Worm (Caenorhabditis elegans) whole organism, L3 larva: Measurements from ENCODE around the gene Y39A3A.3.
"Not testable (repeated sequence)": the region's sequence is repeated elsewhere in the genome, so short reads cannot be mapped to it uniquely, and the experiment has no call there.

Source experiments
- R02D3.7 ChIP-seq: fragments of 150-350 bp; optimal IDR thresholded peaks from 2 replicates; lab custom pipeline; 2014; ENCODE audit warnings: missing biosample characterization, missing genetic modification characterization
- ZK546.5 ChIP-seq: sonication (generic microtip); optimal IDR thresholded peaks from 2 replicates; lab custom pipeline; 2017; ENCODE audit warnings: missing biosample characterization, missing genetic modification characterization
- aly-2 ChIP-seq: fragments of 150-350 bp; optimal IDR thresholded peaks from 2 replicates; lab custom pipeline; 2014; ENCODE audit warnings: missing biosample characterization, missing genetic modification characterization
- ama-1 ChIP-seq: fragments of 150-350 bp; optimal IDR thresholded peaks from 2 replicates; lab custom pipeline; 2018
- ceh-16 ChIP-seq: sonication (generic microtip); optimal IDR thresholded peaks from 2 replicates; lab custom pipeline; 2017; ENCODE audit warnings: missing biosample characterization, missing genetic modification characterization
- ceh-28 ChIP-seq: fragments of 150-350 bp; optimal IDR thresholded peaks from 2 replicates; lab custom pipeline; 2014; ENCODE audit warnings: missing biosample characterization, missing genetic modification reagents, missing genetic modification characterization
- ceh-82 ChIP-seq: fragments of 150-350 bp; optimal IDR thresholded peaks from 2 replicates; lab custom pipeline; 2014; ENCODE audit warnings: missing biosample characterization, missing genetic modification characterization
- daf-12 ChIP-seq: fragments of 150-350 bp; optimal IDR thresholded peaks from 2 replicates; lab custom pipeline; 2014; ENCODE audit warnings: missing biosample characterization, missing genetic modification reagents, missing genetic modification characterization
- egl-27 ChIP-seq: sonication (generic microtip); optimal IDR thresholded peaks from 4 replicates; lab custom pipeline; 2017; ENCODE audit warnings: missing biosample characterization, missing genetic modification reagents, missing genetic modification characterization
- egl-5 ChIP-seq: fragments of 150-350 bp; optimal IDR thresholded peaks from 2 replicates; lab custom pipeline; 2017; ENCODE audit warnings: missing biosample characterization, missing genetic modification reagents, missing genetic modification characterization, inconsistent platforms
- elt-2 ChIP-seq: sonication (generic microtip); optimal IDR thresholded peaks from 2 replicates; lab custom pipeline; 2016; ENCODE audit warnings: missing genetic modification reagents, mild to moderate bottlenecking, missing genetic modification characterization, missing compliant biosample characterization
- elt-3 ChIP-seq, 3 experiments: fragments of 150-350 bp in 1 of 3; sonication (generic microtip) in 2 of 3; optimal IDR thresholded peaks; 2 replicates in 2 of 3; 4 replicates in 1 of 3; lab custom pipeline; 2014 to 2017; ENCODE audit warnings: missing biosample characterization in 3 of 3, missing genetic modification characterization in 3 of 3
- eor-1 ChIP-seq, 2 experiments: fragments of 150-350 bp; optimal IDR thresholded peaks; 2 replicates each; lab custom pipeline; 2014 to 2018; ENCODE audit warnings: missing biosample characterization in 2 of 2, missing genetic modification characterization in 2 of 2
- fkh-2 ChIP-seq: fragments of 150-350 bp; optimal IDR thresholded peaks from 2 replicates; lab custom pipeline; 2014; ENCODE audit warnings: missing biosample characterization, missing genetic modification reagents, missing genetic modification characterization
- hmg-11 ChIP-seq: sonication (generic microtip); optimal IDR thresholded peaks from 2 replicates; lab custom pipeline; 2016; ENCODE audit warnings: missing genetic modification characterization, missing compliant biosample characterization
- lin-15B ChIP-seq: fragments of 150-350 bp; optimal IDR thresholded peaks from 2 replicates; lab custom pipeline; 2014; ENCODE audit warnings: missing biosample characterization, missing genetic modification characterization
- lin-39 ChIP-seq: fragments of 150-350 bp; optimal IDR thresholded peaks from 2 replicates; lab custom pipeline; 2018; ENCODE audit warnings: missing biosample characterization, missing genetic modification reagents, missing genetic modification characterization
- lsy-12 ChIP-seq: sonication (generic microtip); optimal IDR thresholded peaks from 2 replicates; lab custom pipeline; 2016; ENCODE audit warnings: mild to moderate bottlenecking, missing genetic modification characterization, missing compliant biosample characterization
- mml-1 ChIP-seq: fragments of 150-350 bp; sonication (generic microtip); optimal IDR thresholded peaks from 3 replicates; lab custom pipeline; 2014; ENCODE audit warnings: missing biosample characterization, missing genetic modification characterization
- nfya-1 ChIP-seq: sonication (generic microtip); optimal IDR thresholded peaks from 2 replicates; lab custom pipeline; 2017; ENCODE audit warnings: missing genetic modification characterization, mild to moderate bottlenecking, missing compliant biosample characterization, antibody characterized with exemption, moderate library complexity; ENCODE audit not compliant: insufficient read depth
- nhr-11 ChIP-seq: fragments of 150-350 bp; optimal IDR thresholded peaks from 2 replicates; lab custom pipeline; 2014; ENCODE audit warnings: missing biosample characterization, missing genetic modification characterization
- nhr-12 ChIP-seq: fragments of 150-350 bp; optimal IDR thresholded peaks from 2 replicates; lab custom pipeline; 2014; ENCODE audit warnings: missing biosample characterization, missing genetic modification characterization
- nhr-25 ChIP-seq: sonication (generic microtip); optimal IDR thresholded peaks from 2 replicates; lab custom pipeline; 2017; ENCODE audit warnings: missing biosample characterization, missing genetic modification characterization
- nhr-43 ChIP-seq: sonication (generic microtip); optimal IDR thresholded peaks from 2 replicates; lab custom pipeline; 2016; ENCODE audit warnings: mild to moderate bottlenecking, missing genetic modification characterization, missing compliant biosample characterization; ENCODE audit not compliant: poor library complexity, severe bottlenecking
- nhr-67 ChIP-seq: fragments of 150-350 bp; optimal IDR thresholded peaks from 2 replicates; lab custom pipeline; 2014; ENCODE audit warnings: missing biosample characterization, missing genetic modification characterization
- nhr-76 ChIP-seq: fragments of 150-350 bp; sonication (generic microtip); optimal IDR thresholded peaks from 5 replicates; lab custom pipeline; 2014; ENCODE audit warnings: missing biosample characterization, missing genetic modification characterization
- pha-4 ChIP-seq: fragments of 150-350 bp; optimal IDR thresholded peaks from 2 replicates; lab custom pipeline; 2014; ENCODE audit warnings: missing biosample characterization, missing genetic modification reagents, missing genetic modification characterization
- pqm-1 ChIP-seq: fragments of 150-350 bp; optimal IDR thresholded peaks from 2 replicates; lab custom pipeline; 2017; ENCODE audit warnings: missing biosample characterization, missing genetic modification characterization, inconsistent platforms
- sea-2 ChIP-seq: fragments of 150-350 bp; sonication (generic microtip); optimal IDR thresholded peaks from 4 replicates; lab custom pipeline; 2014; ENCODE audit warnings: missing biosample characterization, missing genetic modification reagents, missing genetic modification characterization
- skn-1 ChIP-seq: fragments of 150-350 bp; optimal IDR thresholded peaks from 2 replicates; lab custom pipeline; 2014; ENCODE audit warnings: missing biosample characterization, missing genetic modification characterization
- snpc-4 ChIP-seq: fragments of 150-350 bp; optimal IDR thresholded peaks from 2 replicates; lab custom pipeline; 2014; ENCODE audit warnings: missing biosample characterization, missing genetic modification characterization
- unc-39 ChIP-seq: sonication (generic microtip); optimal IDR thresholded peaks from 4 replicates; lab custom pipeline; 2017; ENCODE audit warnings: missing biosample characterization, missing genetic modification characterization
- ztf-4 ChIP-seq: fragments of 150-350 bp; optimal IDR thresholded peaks from 2 replicates; lab custom pipeline; 2014; ENCODE audit warnings: missing biosample characterization, missing genetic modification characterization

The Y39A3A.3 gene

ce11 chrIII:2089453-2089852 lies 21.3 kb upstream of the Y39A3A.3 start:
- no peak for TF ChIP-seq nhr-43 (tag; lab: Kevin White, UChicago)
- TF ChIP-seq nfya-1 (tag; lab: Kevin White, UChicago), result peak; percentile 57
- no peak for TF ChIP-seq nhr-67
- TF ChIP-seq pha-4, result peak; percentile 71
- peak; percentile 70 for TF ChIP-seq hmg-11 (tag; lab: Kevin White, UChicago)
- TF ChIP-seq nhr-76 (tag; lab: Kevin White, UChicago), result no peak
- TF ChIP-seq elt-2 (tag; lab: Kevin White, UChicago), result peak; percentile 44

DNA sequence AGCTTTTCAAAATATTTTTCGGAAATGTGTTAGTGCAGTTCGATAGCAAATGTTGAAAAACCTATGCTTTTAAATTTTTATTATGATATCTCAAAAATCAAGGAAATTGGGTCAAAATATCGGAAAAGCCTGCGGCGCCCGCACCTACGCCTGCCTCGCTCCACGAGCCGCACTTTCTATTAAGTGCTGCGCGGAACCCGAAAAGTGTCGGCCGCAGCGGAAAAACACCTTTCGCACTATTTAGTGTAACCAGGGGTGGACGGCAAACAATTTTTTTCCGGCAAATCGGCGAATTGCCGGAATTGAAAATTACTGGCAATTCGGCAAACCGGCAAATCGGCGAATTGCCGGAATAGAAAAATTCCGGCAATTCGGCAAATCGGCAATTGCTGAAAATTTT lies 16.7 kb upstream of the Y39A3A.3 start:
- TF ChIP-seq pqm-1 (tag; lab: Kevin White, UChicago) (no peak), ceh-28 (tag; lab: Kevin White, UChicago) (no peak), egl-27 (tag; lab: Kevin White, UChicago) (no peak), ceh-16 (tag; lab: Kevin White, UChicago) (no peak), nhr-25 (no peak), nhr-43 (tag; lab: Kevin White, UChicago) (no peak), lin-39 (tag; lab: Kevin White, UChicago) (no peak)

DNA sequence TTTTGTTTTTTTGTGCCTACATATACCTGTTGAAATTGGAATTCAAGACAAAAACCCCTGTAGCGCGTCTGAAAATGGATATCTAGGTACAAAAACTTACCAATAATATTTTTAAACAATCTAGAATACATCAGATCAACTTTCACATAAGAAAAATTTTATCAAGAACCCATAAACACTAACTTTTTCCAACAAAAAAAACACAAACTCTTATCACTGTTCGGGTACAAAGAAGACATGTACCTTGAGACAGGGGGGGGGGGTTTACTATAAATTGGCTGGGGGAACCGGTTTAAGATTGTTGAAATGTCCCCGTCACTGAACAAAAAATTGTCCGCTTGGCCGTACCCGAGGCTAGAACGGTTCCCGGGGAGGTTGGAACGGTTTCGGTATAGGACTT lies 14.4 kb upstream of the Y39A3A.3 start, which contains the start of gene cpt-3:
TSS of gene cpt-3 (plus strand) at position 301 of the 400 bp plus-strand sequence.
- not testable (repeated sequence) for TF ChIP-seq lin-39 (tag; lab: Kevin White, UChicago); ama-1; ceh-16 (tag; lab: Kevin White, UChicago)

- TF ChIP-seq nhr-11 (tag; lab: Kevin White, UChicago), result no peak
- TF ChIP-seq ceh-82 (tag; lab: Kevin White, UChicago), result no peak
- TF ChIP-seq ceh-28 (tag; lab: Kevin White, UChicago), result no peak
- TF ChIP-seq ZK546.5 (tag; lab: Kevin White, UChicago), result no peak
- no peak for TF ChIP-seq egl-5 (tag; lab: Kevin White, UChicago)
- no peak for TF ChIP-seq daf-12 (tag; lab: Kevin White, UChicago)
- TF ChIP-seq sea-2 (GFP tag; lab: Kevin White, UChicago), result no peak
- TF ChIP-seq fkh-2 (tag; lab: Kevin White, UChicago), result no peak
- no peak for TF ChIP-seq nhr-25
Measured at ce11 chrIII:2076546-2077134, 8.5 kb upstream of the Y39A3A.3 start, which contains the start of gene Y39A3A.4. Gene Y39A3A.4 (minus strand): TSS chrIII:2076596.

- TF ChIP-seq nhr-25 (no peak), R02D3.7 (tag; lab: Kevin White, UChicago) (no peak), eor-1 (tag; optimal IDR thresholded peaks at IDR 0.05; lab: Kevin White, UChicago) (no peak), nhr-43 (tag; lab: Kevin White, UChicago) (no peak), hmg-11 (tag; lab: Kevin White, UChicago) (no peak), skn-1 (no peak)
Measured at ce11 chrIII:2060857-2061256, 7.3 kb downstream of the Y39A3A.3 start, which contains the start of gene ins-16. Gene ins-16 (minus strand): TSS chrIII:2060957.

DNA sequence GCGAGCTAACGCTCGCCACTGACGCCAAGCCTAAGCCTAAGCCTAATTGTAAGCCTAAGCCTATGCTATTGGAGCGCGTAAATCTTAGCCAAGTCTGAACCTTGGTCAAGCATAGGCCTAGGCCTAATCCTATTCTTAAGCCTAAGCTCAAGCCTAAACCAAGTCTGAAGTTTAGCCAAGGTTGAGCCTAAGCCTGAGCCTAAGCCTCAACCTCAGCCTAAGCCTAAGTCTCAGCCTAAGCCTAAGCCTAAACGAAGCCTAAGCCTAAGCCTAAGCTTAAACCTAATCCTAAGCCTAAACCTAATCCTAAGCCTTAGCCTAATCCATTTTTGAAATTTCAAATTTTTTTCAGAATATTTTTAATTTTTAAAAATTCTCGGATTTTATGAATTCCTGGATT lies 8.1 kb downstream of the Y39A3A.3 start:
- TF ChIP-seq fkh-2 (tag; lab: Kevin White, UChicago) (no peak), sea-2 (GFP tag; lab: Kevin White, UChicago) (no peak), lsy-12 (tag; lab: Kevin White, UChicago) (no peak), snpc-4 (no peak), elt-3 (tag; optimal IDR thresholded peaks at IDR 0.05; lab: Kevin White, UChicago) (no peak), aly-2 (tag; lab: Kevin White, UChicago) (no peak), ztf-4 (tag; lab: Kevin White, UChicago) (no peak), nhr-67 (no peak), unc-39 (no peak), ama-1 (no peak), elt-2 (tag; lab: Kevin White, UChicago) (no peak), eor-1 (tag; optimal IDR thresholded peaks at IDR 0.05; lab: Kevin White, UChicago) (no peak), ceh-82 (tag; lab: Kevin White, UChicago) (no peak), lin-15B (no peak), mml-1 (tag; lab: Kevin White, UChicago) (no peak), nhr-12 (no peak), lin-39 (tag; lab: Kevin White, UChicago) (no peak), ceh-16 (tag; lab: Kevin White, UChicago) (no peak), nhr-25 (no peak), pha-4 (no peak)
